Fruit fly (Drosophila melanogaster): ENCODE results near the gene ergic53.

Gene ergic53

DNA sequence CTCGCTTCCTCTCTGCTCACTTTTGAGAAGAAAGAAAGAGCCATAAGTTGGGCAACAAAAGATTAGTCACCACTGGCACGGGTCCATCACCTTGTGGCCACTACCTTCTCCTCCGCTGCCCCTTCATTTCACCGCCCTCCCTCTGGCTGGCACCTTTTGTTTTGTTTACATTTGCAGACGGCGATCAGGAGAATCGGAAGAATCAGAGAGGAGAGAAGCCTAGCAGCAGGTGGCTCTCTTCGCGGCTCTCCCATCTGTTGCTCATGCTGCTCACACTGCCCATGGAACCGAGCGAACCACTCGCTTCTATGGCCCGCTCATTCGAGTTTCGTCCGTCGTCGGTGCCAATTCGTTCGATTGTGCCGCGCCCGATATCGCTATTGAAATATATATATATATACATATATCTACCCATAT lies 11.6 kb downstream of the ergic53 start (continued):
- peak; percentile 57 for TF ChIP-seq CrebB (tag; optimal IDR thresholded peaks at IDR 0.05)
- TF ChIP-seq CG16815 (GFP tag; optimal IDR thresholded peaks at IDR 0.05), result no peak
- no peak for TF ChIP-seq Ada2b (GFP tag; IDR thresholded peaks at IDR 0.05)
- no peak for TF ChIP-seq Six4 (GFP tag; optimal IDR thresholded peaks at IDR 0.05)
- no peak for TF ChIP-seq CG9437 (GFP tag; optimal IDR thresholded peaks at IDR 0.05)
- peak; percentile 36; the same call in 1 of the 3 replicates for TF ChIP-seq CG34422 (GFP tag; IDR thresholded peaks at IDR 0.05)
- TF ChIP-seq sug (tag; optimal IDR thresholded peaks at IDR 0.05), result peak; percentile 23
- TF ChIP-seq Lhr (GFP tag; optimal IDR thresholded peaks at IDR 0.05), result no peak
- no peak for TF ChIP-seq H15 (GFP tag; IDR thresholded peaks at IDR 0.05)
- no peak for TF ChIP-seq CG17186 (GFP tag; optimal IDR thresholded peaks at IDR 0.05)
- TF ChIP-seq Atf-2 (GFP tag; optimal IDR thresholded peaks at IDR 0.05), result no peak
- no peak for TF ChIP-seq CG12744 (GFP tag; optimal IDR thresholded peaks at IDR 0.05)
- TF ChIP-seq dmrt11E (tag; optimal IDR thresholded peaks at IDR 0.05), result no peak
- TF ChIP-seq Fer3 (tag; optimal IDR thresholded peaks at IDR 0.05), result no peak
- no peak for TF ChIP-seq CG11560 (tag; IDR thresholded peaks at IDR 0.05)
- no peak for TF ChIP-seq Dref (GFP tag; IDR thresholded peaks at IDR 0.05)
- no peak for TF ChIP-seq CG14050 (GFP tag; IDR thresholded peaks at IDR 0.05)
- no peak for TF ChIP-seq br (optimal IDR thresholded peaks at IDR 0.05)
- TF ChIP-seq ken (GFP tag; IDR thresholded peaks at IDR 0.05), result 0 out of 3 replicates have a peak, but pooled peaks have one; percentile 52
- TF ChIP-seq CG7556 (GFP tag; optimal IDR thresholded peaks at IDR 0.05), result no peak
- TF ChIP-seq pfk (GFP tag; optimal IDR thresholded peaks at IDR 0.05), result peak; percentile 29
- no peak for TF ChIP-seq Nf-YB (GFP tag; optimal IDR thresholded peaks at IDR 0.05)
- TF ChIP-seq CG33213 (GFP tag; optimal IDR thresholded peaks at IDR 0.05), result no peak
- no peak for TF ChIP-seq CG30431 (GFP tag; optimal IDR thresholded peaks at IDR 0.05)
- no peak for TF ChIP-seq cato (GFP tag; optimal IDR thresholded peaks at IDR 0.05; ENCODE audit: borderline replicate concordance)
- TF ChIP-seq CG4404 (GFP tag; IDR thresholded peaks at IDR 0.05), result no peak
- peak; percentile 97 for TF ChIP-seq kah (GFP tag; optimal IDR thresholded peaks at IDR 0.05)
- TF ChIP-seq shn (GFP tag; optimal IDR thresholded peaks at IDR 0.05), result peak; percentile 58
- no peak for TF ChIP-seq CG6854 (GFP tag; optimal IDR thresholded peaks at IDR 0.05)
- TF ChIP-seq crp (GFP tag; optimal IDR thresholded peaks at IDR 0.05), result no peak
- TF ChIP-seq run (tag; optimal IDR thresholded peaks at IDR 0.05), result no peak
- no peak for TF ChIP-seq lola (GFP tag; optimal IDR thresholded peaks at IDR 0.05)
- TF ChIP-seq CG2889 (GFP tag; IDR thresholded peaks at IDR 0.05), result no peak
- no peak for TF ChIP-seq Mrtf (GFP tag; IDR thresholded peaks at IDR 0.05)
- peak; percentile 54 for TF ChIP-seq mirr (GFP tag; optimal IDR thresholded peaks at IDR 0.05)
- peak; percentile 48; the same call in 1 of the 2 replicates for TF ChIP-seq CG13287 (GFP tag; IDR thresholded peaks at IDR 0.05; ENCODE audit: partially characterized antibody)
- no peak for TF ChIP-seq D19A (tag; optimal IDR thresholded peaks at IDR 0.05)
- TF ChIP-seq sim (GFP tag; IDR thresholded peaks at IDR 0.05), result no peak
- TF ChIP-seq CG1529 (GFP tag; optimal IDR thresholded peaks at IDR 0.05), result no peak
- TF ChIP-seq CG6272 (GFP tag; IDR thresholded peaks at IDR 0.05), result no peak
- no peak for TF ChIP-seq btn (GFP tag; optimal IDR thresholded peaks at IDR 0.05)
- no peak for TF ChIP-seq CG15269 (tag; optimal IDR thresholded peaks at IDR 0.05)
- no peak for TF ChIP-seq Lim3 (GFP tag; IDR thresholded peaks at IDR 0.05)
- TF ChIP-seq bbx (GFP tag; IDR thresholded peaks at IDR 0.05; ENCODE audit: partially characterized antibody), result peak; percentile 62; the same call in 1 of the 2 replicates
- TF ChIP-seq CG31365 (tag; optimal IDR thresholded peaks at IDR 0.05), result no peak
- peak; percentile 14 for TF ChIP-seq CG2712 (tag; optimal IDR thresholded peaks at IDR 0.05)
- TF ChIP-seq az2 (GFP tag; optimal IDR thresholded peaks at IDR 0.05), result no peak
- peak; percentile 57; the same call in 1 of the 3 replicates for TF ChIP-seq ci (GFP tag; IDR thresholded peaks at IDR 0.05)
- TF ChIP-seq CG18476 (GFP tag; optimal IDR thresholded peaks at IDR 0.05), result no peak
- TF ChIP-seq dysf (GFP tag; IDR thresholded peaks at IDR 0.05), result no peak
- TF ChIP-seq dpn (GFP tag; optimal IDR thresholded peaks at IDR 0.05), result no peak
- TF ChIP-seq dati (GFP tag; IDR thresholded peaks at IDR 0.05), result no peak

Measured in whole organism, embryonic.